Worm (Caenorhabditis elegans) whole organism, L1 larva: ENCODE results near the gene bca-1.

Experiments used
- C04F5.9 ChIP-seq: sonication (generic microtip); optimal IDR thresholded peaks from 2 replicates; lab custom pipeline; 2016; ENCODE audit warnings: missing genetic modification characterization, missing compliant biosample characterization
- C16A3.4 ChIP-seq: fragments of 150-350 bp; optimal IDR thresholded peaks from 2 replicates; lab custom pipeline; 2014; ENCODE audit warnings: missing biosample characterization, missing genetic modification characterization
- Y116A8C.19 ChIP-seq: sonication (generic microtip); optimal IDR thresholded peaks from 2 replicates; lab custom pipeline; 2016; ENCODE audit warnings: missing compliant biosample characterization, missing genetic modification characterization, borderline replicate concordance
- ama-1 ChIP-seq: fragments of 150-350 bp; optimal IDR thresholded peaks from 2 replicates; lab custom pipeline; 2014
- ces-1 ChIP-seq: fragments of 150-350 bp; optimal IDR thresholded peaks from 2 replicates; lab custom pipeline; 2014; ENCODE audit warnings: missing biosample characterization, missing genetic modification reagents, missing genetic modification characterization
- efl-1 ChIP-seq, 4 experiments: fragments of 150-350 bp; optimal IDR thresholded peaks in 3 of 4; peaks in 1 of 4; 1 replicate in 1 of 4; 2 replicates in 3 of 4; lab custom pipeline; 2014; ENCODE audit warnings: missing biosample characterization in 2 of 4, missing genetic modification characterization in 2 of 4, missing genetic modification reagents in 2 of 4
- efl-3 ChIP-seq: fragments of 200-800 bp; sonication (Bioruptor generic); optimal IDR thresholded peaks from 2 replicates; lab custom pipeline; 2018; ENCODE audit warnings: mild to moderate bottlenecking, missing genetic modification characterization, missing compliant biosample characterization
- egl-27 ChIP-seq, 2 experiments: fragments of 150-350 bp in 1 of 2; sonication (generic microtip); optimal IDR thresholded peaks; 3 replicates each; lab custom pipeline; 2017 to 2018; ENCODE audit warnings: missing biosample characterization in 2 of 2, missing genetic modification characterization in 2 of 2, missing genetic modification reagents in 2 of 2
- elt-2 ChIP-seq: sonication (generic microtip); optimal IDR thresholded peaks from 2 replicates; lab custom pipeline; 2016; ENCODE audit warnings: missing genetic modification characterization, mild to moderate bottlenecking, inconsistent platforms, missing compliant biosample characterization, missing genetic modification reagents
- elt-3 ChIP-seq, 6 experiments: fragments of 150-350 bp in 1 of 6; sonication (generic microtip); optimal IDR thresholded peaks; 2 replicates each; lab custom pipeline; 2017 to 2018; ENCODE audit warnings: missing biosample characterization in 6 of 6, missing genetic modification characterization in 6 of 6, inconsistent platforms in 1 of 6
- ets-5 ChIP-seq: fragments of 200-800 bp; sonication (Bioruptor generic); IDR thresholded peaks from 2 replicates; pipeline ENCODE4 v1.3.6; 2022; ENCODE audit warnings: missing genetic modification characterization, missing compliant biosample characterization
- fkh-4 ChIP-seq: sonication (generic microtip); optimal IDR thresholded peaks from 2 replicates; lab custom pipeline; 2016; ENCODE audit warnings: missing compliant biosample characterization, missing genetic modification characterization, borderline replicate concordance
- grh-1 ChIP-seq: fragments of 200-800 bp; sonication (Bioruptor generic); IDR thresholded peaks from 2 replicates; pipeline ENCODE4 v1.3.6; 2022; ENCODE audit warnings: missing genetic modification reagents, missing genetic modification characterization, missing compliant biosample characterization
- hlh-17 ChIP-seq: fragments of 200-800 bp; sonication (Bioruptor generic); optimal IDR thresholded peaks from 2 replicates; lab custom pipeline; 2018; ENCODE audit warnings: missing genetic modification characterization, mild to moderate bottlenecking, missing compliant biosample characterization, moderate library complexity, borderline replicate concordance
- hpl-2 ChIP-seq: fragments of 150-350 bp; optimal IDR thresholded peaks from 2 replicates; lab custom pipeline; 2014; ENCODE audit warnings: missing biosample characterization, missing genetic modification reagents, missing genetic modification characterization
- jun-1 ChIP-seq: fragments of 150-350 bp; optimal IDR thresholded peaks from 2 replicates; lab custom pipeline; 2014; ENCODE audit warnings: missing biosample characterization, missing genetic modification reagents, missing genetic modification characterization
- lin-14 ChIP-seq: fragments of 200-800 bp; sonication (Bioruptor generic); optimal IDR thresholded peaks from 2 replicates; lab custom pipeline; 2018; ENCODE audit warnings: mild to moderate bottlenecking, missing genetic modification characterization, moderate library complexity, missing compliant biosample characterization
- lin-15B ChIP-seq: fragments of 150-350 bp; sonication (generic microtip); optimal IDR thresholded peaks from 3 replicates; lab custom pipeline; 2014; ENCODE audit warnings: missing biosample characterization, missing genetic modification characterization
- lin-35 ChIP-seq, 2 experiments: fragments of 150-350 bp; optimal IDR thresholded peaks; 2 replicates each; lab custom pipeline; 2014; ENCODE audit warnings: missing biosample characterization in 2 of 2, missing genetic modification characterization in 2 of 2, missing genetic modification reagents in 2 of 2
- lin-39 ChIP-seq: fragments of 150-350 bp; optimal IDR thresholded peaks from 2 replicates; lab custom pipeline; 2014; ENCODE audit warnings: missing biosample characterization, missing genetic modification reagents, missing genetic modification characterization
- lir-3 ChIP-seq: sonication (generic microtip); optimal IDR thresholded peaks from 2 replicates; lab custom pipeline; 2016; ENCODE audit warnings: mild to moderate bottlenecking, missing genetic modification characterization, moderate library complexity, missing compliant biosample characterization; ENCODE audit not compliant: poor library complexity
- lsy-2 ChIP-seq, 2 experiments: fragments of 150-350 bp; optimal IDR thresholded peaks; 2 replicates each; lab custom pipeline; 2014; ENCODE audit warnings: missing biosample characterization in 2 of 2, missing genetic modification characterization in 2 of 2
- mab-9 ChIP-seq: fragments of 200-800 bp; sonication (Bioruptor generic); IDR thresholded peaks from 2 replicates; pipeline ENCODE4 v1.3.6; 2022; ENCODE audit warnings: missing genetic modification reagents, missing genetic modification characterization, missing compliant biosample characterization
- mef-2 ChIP-seq: fragments of 150-350 bp; optimal IDR thresholded peaks from 2 replicates; lab custom pipeline; 2014; ENCODE audit warnings: missing biosample characterization, missing genetic modification characterization
- mep-1 ChIP-seq: fragments of 150-350 bp; optimal IDR thresholded peaks from 2 replicates; lab custom pipeline; 2014; ENCODE audit warnings: missing biosample characterization, missing genetic modification characterization
- nhr-12 ChIP-seq: sonication (generic microtip); optimal IDR thresholded peaks from 2 replicates; lab custom pipeline; 2017; ENCODE audit warnings: missing biosample characterization, missing genetic modification characterization
- nhr-19 ChIP-seq: fragments of 200-800 bp; sonication (Bioruptor generic); conservative IDR thresholded peaks from 2 replicates; pipeline ENCODE4 v1.3.6; 2022; ENCODE audit warnings: missing genetic modification characterization, missing compliant biosample characterization
- nhr-20 ChIP-seq: sonication (generic microtip); optimal IDR thresholded peaks from 2 replicates; lab custom pipeline; 2016; ENCODE audit warnings: mild to moderate bottlenecking, missing genetic modification characterization, missing compliant biosample characterization
- nhr-28 ChIP-seq: fragments of 150-350 bp; optimal IDR thresholded peaks from 2 replicates; lab custom pipeline; 2014; ENCODE audit warnings: missing biosample characterization, missing genetic modification characterization
- nhr-85 ChIP-seq: sonication (generic microtip); peaks from one replicate; lab custom pipeline; 2016; ENCODE audit warnings: missing genetic modification characterization, inconsistent platforms, missing compliant biosample characterization
- nhr-90 ChIP-seq: sonication (generic microtip); optimal IDR thresholded peaks from 2 replicates; lab custom pipeline; 2016; ENCODE audit warnings: mild to moderate bottlenecking, missing genetic modification characterization, missing compliant biosample characterization; ENCODE audit not compliant: poor library complexity
- pax-3 ChIP-seq: fragments of 200-800 bp; sonication (Bioruptor generic); optimal IDR thresholded peaks from 2 replicates; lab custom pipeline; 2018; ENCODE audit warnings: mild to moderate bottlenecking, missing genetic modification characterization, moderate library complexity, missing compliant biosample characterization
- pqm-1 ChIP-seq: sonication (generic microtip); optimal IDR thresholded peaks from 3 replicates; lab custom pipeline; 2017; ENCODE audit warnings: missing biosample characterization, missing genetic modification characterization
- skn-1 ChIP-seq: fragments of 150-350 bp; optimal IDR thresholded peaks from 2 replicates; lab custom pipeline; 2014; ENCODE audit warnings: missing biosample characterization, missing genetic modification characterization
- snu-23 ChIP-seq: sonication (generic microtip); optimal IDR thresholded peaks from 2 replicates; lab custom pipeline; 2016; ENCODE audit warnings: missing genetic modification characterization, missing compliant biosample characterization
- sup-37 ChIP-seq: fragments of 200-800 bp; sonication (Bioruptor generic); optimal IDR thresholded peaks from 2 replicates; lab custom pipeline; 2018; ENCODE audit warnings: mild to moderate bottlenecking, missing genetic modification characterization, missing compliant biosample characterization
- swsn-7 ChIP-seq: sonication (generic microtip); optimal IDR thresholded peaks from 2 replicates; lab custom pipeline; 2016; ENCODE audit warnings: missing genetic modification characterization, missing compliant biosample characterization
- tbx-2 ChIP-seq: sonication (generic microtip); optimal IDR thresholded peaks from 2 replicates; lab custom pipeline; 2016; ENCODE audit warnings: missing genetic modification characterization, missing compliant biosample characterization
- unc-130 ChIP-seq: fragments of 150-350 bp; optimal IDR thresholded peaks from 2 replicates; lab custom pipeline; 2017; ENCODE audit warnings: missing biosample characterization, missing genetic modification characterization, inconsistent platforms
- unc-30 ChIP-seq: sonication (generic microtip); optimal IDR thresholded peaks from 2 replicates; lab custom pipeline; 2017; ENCODE audit warnings: missing biosample characterization, missing genetic modification characterization
- vab-15 ChIP-seq: sonication (generic microtip); optimal IDR thresholded peaks from 2 replicates; lab custom pipeline; 2017; ENCODE audit warnings: missing genotype, mild to moderate bottlenecking, missing genetic modification characterization, missing compliant biosample characterization
- zag-1 ChIP-seq: fragments of 150-350 bp; optimal IDR thresholded peaks from 2 replicates; lab custom pipeline; 2014; ENCODE audit warnings: missing biosample characterization, missing genetic modification characterization
- ztf-11 ChIP-seq, 2 experiments: sonication (generic microtip); optimal IDR thresholded peaks; 2 replicates each; lab custom pipeline; 2016 to 2017; ENCODE audit warnings: missing genetic modification characterization in 2 of 2, missing biosample characterization in 1 of 2, missing compliant biosample characterization in 1 of 2
- ztf-4 ChIP-seq: fragments of 150-350 bp; optimal IDR thresholded peaks from 2 replicates; lab custom pipeline; 2014; ENCODE audit warnings: missing biosample characterization, missing genetic modification characterization

Gene bca-1

DNA sequence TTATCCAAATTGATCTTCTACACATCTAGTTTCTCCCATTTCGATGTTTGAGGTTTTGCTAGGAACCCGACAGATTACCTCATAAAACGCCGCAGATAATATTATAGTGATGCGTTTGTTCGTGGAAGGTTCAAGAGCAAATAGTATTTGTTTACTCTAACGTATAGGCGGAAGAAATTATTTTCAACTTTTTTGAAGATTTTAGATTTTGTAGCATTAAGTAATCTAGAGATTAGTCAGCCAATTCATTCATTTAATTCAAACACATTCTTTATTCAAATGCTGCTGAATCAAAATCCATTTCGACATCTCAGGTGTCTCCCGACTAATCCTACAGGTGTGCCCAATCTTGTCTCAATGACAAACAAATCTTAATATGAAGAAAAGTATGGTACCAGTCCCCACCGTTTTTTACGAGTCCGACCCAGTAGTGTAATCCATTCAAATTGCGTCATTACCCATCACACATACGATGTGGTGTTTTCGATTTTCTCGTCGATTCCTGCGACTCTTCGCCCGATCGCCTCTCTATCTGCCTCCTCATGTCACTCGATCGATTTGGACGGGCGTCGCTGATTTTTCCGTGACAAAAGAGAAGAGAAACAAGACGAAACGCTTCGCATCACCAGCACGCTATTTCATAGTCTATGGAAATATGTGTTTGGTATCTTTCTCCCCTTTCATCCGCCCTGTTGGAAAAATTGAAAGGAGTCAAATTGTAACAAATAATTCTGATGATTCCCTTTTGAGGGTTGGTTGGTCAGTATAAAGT lies 49.5 kb upstream of the bca-1 start (continued):
- TF ChIP-seq unc-30 (tag; lab: Kevin White, UChicago) (no peak), nhr-12 (no peak), Y116A8C.19 (tag; lab: Kevin White, UChicago) (no peak), mef-2 (tag; lab: Kevin White, UChicago) (no peak), elt-3 (tag; optimal IDR thresholded peaks at IDR 0.05; lab: Kevin White, UChicago) (peak in 1 of 6 experiments; percentile 54), nhr-20 (tag; lab: Kevin White, UChicago) (peak; percentile 84), egl-27 (tag; optimal IDR thresholded peaks at IDR 0.05; lab: Kevin White, UChicago) (no peak), ztf-4 (tag; lab: Kevin White, UChicago) (peak; percentile 63), ces-1 (GFP tag; lab: Kevin White, UChicago) (no peak), efl-3 (peak; percentile 31), lin-15B (tag; lab: Kevin White, UChicago) (no peak), pqm-1 (tag; lab: Kevin White, UChicago) (no peak), unc-130 (tag; lab: Kevin White, UChicago) (peak; percentile 85), nhr-85 (tag; lab: Kevin White, UChicago) (peak; percentile 86), tbx-2 (tag; lab: Kevin White, UChicago) (peak; percentile 45), zag-1 (tag; lab: Kevin White, UChicago) (no peak), skn-1 (tag; lab: Kevin White, UChicago) (peak; percentile 54), nhr-28 (tag; lab: Kevin White, UChicago) (no peak), hlh-17 (GFP tag; lab: Kevin White, UChicago) (peak; percentile 35), ama-1 (lab: Kevin White, UChicago) (peak; percentile 86), nhr-19 (GFP tag; lab: Robert Waterston, UW) (peak; percentile 53), elt-2 (tag; lab: Kevin White, UChicago) (peak; percentile 43), mab-9 (GFP tag; lab: Robert Waterston, UW) (no peak), efl-1 (optimal IDR thresholded peaks at IDR 0.05; lab: Kevin White, UChicago) (peak; percentile 16 to 19), efl-1 (GFP tag; optimal IDR thresholded peaks at IDR 0.05 in 1 of 2; lab: Kevin White, UChicago) (peak in 1 of 2 experiments; percentile 85), fkh-4 (tag; lab: Kevin White, UChicago) (no peak), hpl-2 (no peak), C16A3.4 (tag; lab: Kevin White, UChicago) (peak; percentile 30), swsn-7 (peak; percentile 54), C04F5.9 (tag; lab: Kevin White, UChicago) (no peak), jun-1 (tag; lab: Kevin White, UChicago) (peak; percentile 73), lin-14 (GFP tag; lab: Kevin White, UChicago) (peak; percentile 83), lin-39 (tag; lab: Kevin White, UChicago) (no peak), lin-35 (GFP tag; optimal IDR thresholded peaks at IDR 0.05; lab: Kevin White, UChicago) (peak; percentile 13 to 67), ets-5 (GFP tag; lab: Robert Waterston, UW) (0 out of 2 replicates have a peak, but pooled peaks have one; percentile 35), lir-3 (tag; lab: Kevin White, UChicago) (peak; percentile 33), sup-37 (GFP tag; lab: Kevin White, UChicago) (peak; percentile 14), ztf-11 (tag; optimal IDR thresholded peaks at IDR 0.05; lab: Kevin White, UChicago) (no peak), pax-3 (peak; percentile 39), nhr-90 (peak; percentile 57), vab-15 (no peak)

DNA sequence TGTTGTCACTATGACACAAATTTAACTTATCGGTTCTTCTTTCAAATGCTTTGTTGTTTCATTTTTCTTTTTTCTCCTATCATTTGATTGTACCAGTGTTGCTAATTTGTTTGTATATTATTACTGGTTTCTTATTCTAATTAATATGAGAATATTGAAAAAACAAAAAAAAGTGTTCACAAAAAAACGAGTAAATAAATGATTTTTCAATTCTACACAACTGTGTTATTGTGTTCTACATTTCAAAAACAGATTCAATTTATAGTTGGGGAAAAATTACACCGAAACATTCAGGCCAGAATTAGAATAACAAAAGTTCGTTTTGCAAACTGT lies 49.0 kb upstream of the bca-1 start:
- TF ChIP-seq grh-1 (GFP tag; lab: Robert Waterston, UW) (no peak), mep-1 (tag; lab: Kevin White, UChicago) (peak; percentile 36), snu-23 (GFP tag; lab: Kevin White, UChicago) (peak; percentile 19), lsy-2 (tag; optimal IDR thresholded peaks at IDR 0.05; lab: Kevin White, UChicago) (peak in 1 of 2 experiments; percentile 37)
